Worm (Caenorhabditis elegans) whole organism, L4 larva: ENCODE measurements around the gene srlf-11.

Experiments
- F10B5.3 ChIP-seq: sonication (generic microtip); optimal IDR thresholded peaks from 2 replicates; lab custom pipeline; 2016; ENCODE audit warnings: mild to moderate bottlenecking, missing genetic modification characterization, missing compliant biosample characterization
- F26F4.8 ChIP-seq: fragments of 200-800 bp; sonication (Bioruptor generic); conservative IDR thresholded peaks from 2 replicates; pipeline ENCODE4 v1.3.6; 2022; ENCODE audit warnings: missing genetic modification characterization, missing compliant biosample characterization
- F44E2.7 ChIP-seq: fragments of 200-800 bp; sonication (Bioruptor generic); IDR thresholded peaks from 2 replicates; pipeline ENCODE4 v2.1.2; 2022; ENCODE audit warnings: missing genetic modification characterization, missing compliant biosample characterization
- T20F7.1 ChIP-seq: fragments of 200-800 bp; sonication (Bioruptor generic); optimal IDR thresholded peaks from 2 replicates; lab custom pipeline; 2018; ENCODE audit warnings: mild to moderate bottlenecking, missing genetic modification characterization, missing compliant biosample characterization
- ZK337.2 ChIP-seq: fragments of 200-800 bp; sonication (Bioruptor generic); IDR thresholded peaks from 2 replicates; pipeline ENCODE4 v1.3.6; 2022; ENCODE audit warnings: missing genetic modification reagents, missing genetic modification characterization, missing compliant biosample characterization
- ama-1 ChIP-seq: fragments of 150-350 bp; optimal IDR thresholded peaks from 2 replicates; lab custom pipeline; 2014; ENCODE audit warnings: inconsistent platforms, mixed read lengths
- arid-1 ChIP-seq: fragments of 200-800 bp; sonication (Bioruptor generic); conservative IDR thresholded peaks from 2 replicates; pipeline ENCODE4 v1.3.6; 2022; ENCODE audit warnings: missing genetic modification reagents, missing genetic modification characterization, missing compliant biosample characterization
- ceh-20 ChIP-seq: fragments of 200-800 bp; sonication (Bioruptor generic); IDR thresholded peaks from 2 replicates; pipeline ENCODE4 v1.3.6; 2022; ENCODE audit warnings: missing genetic modification reagents, missing genetic modification characterization, missing compliant biosample characterization
- ceh-32 ChIP-seq: sonication (generic microtip); optimal IDR thresholded peaks from 2 replicates; lab custom pipeline; 2016; ENCODE audit warnings: mild to moderate bottlenecking, missing genetic modification characterization, missing compliant biosample characterization; ENCODE audit not compliant: poor library complexity
- ceh-44 ChIP-seq: fragments of 200-800 bp; sonication (Bioruptor generic); IDR thresholded peaks from 2 replicates; pipeline ENCODE4 v1.3.6; 2022; ENCODE audit warnings: missing genetic modification reagents, missing genetic modification characterization, missing compliant biosample characterization
- ceh-62 ChIP-seq: sonication (generic microtip); optimal IDR thresholded peaks from 2 replicates; lab custom pipeline; 2017; ENCODE audit warnings: missing biosample characterization, missing genetic modification characterization
- ces-1 ChIP-seq: fragments of 150-350 bp; sonication (generic microtip); optimal IDR thresholded peaks from 4 replicates; lab custom pipeline; 2014; ENCODE audit warnings: missing biosample characterization, missing genetic modification reagents, missing genetic modification characterization
- ctbp-1 ChIP-seq: fragments of 200-800 bp; sonication (Bioruptor generic); IDR thresholded peaks from 2 replicates; pipeline ENCODE4 v1.3.6; 2022; ENCODE audit warnings: missing genetic modification reagents, missing genetic modification characterization, missing compliant biosample characterization
- daf-12 ChIP-seq: fragments of 150-350 bp; optimal IDR thresholded peaks from 2 replicates; lab custom pipeline; 2014; ENCODE audit warnings: missing biosample characterization, missing genetic modification reagents, missing genetic modification characterization
- daf-16 ChIP-seq, 3 experiments: sonication (generic microtip); optimal IDR thresholded peaks; 2 replicates each; lab custom pipeline; 2016 to 2017; ENCODE audit warnings: missing genetic modification characterization in 3 of 3, missing genetic modification reagents in 3 of 3, mild to moderate bottlenecking in 2 of 3, missing compliant biosample characterization in 2 of 3, missing biosample characterization in 1 of 3, moderate library complexity in 1 of 3
- dmd-6 ChIP-seq: fragments of 200-800 bp; sonication (Bioruptor generic); IDR thresholded peaks from 2 replicates; pipeline ENCODE4 v1.3.6; 2022; ENCODE audit warnings: missing genetic modification reagents, missing genetic modification characterization, missing compliant biosample characterization
- dpl-1 ChIP-seq: fragments of 150-350 bp; optimal IDR thresholded peaks from 2 replicates; lab custom pipeline; 2014; ENCODE audit warnings: missing biosample characterization, missing genetic modification reagents, missing genetic modification characterization
- dve-1 ChIP-seq: sonication (generic microtip); optimal IDR thresholded peaks from 2 replicates; lab custom pipeline; 2017; ENCODE audit warnings: antibody characterized with exemption, mild to moderate bottlenecking, missing genetic modification characterization, missing compliant biosample characterization; ENCODE audit not compliant: insufficient read depth
- egl-43 ChIP-seq: fragments of 200-800 bp; sonication (Bioruptor generic); IDR thresholded peaks from 2 replicates; pipeline ENCODE4 v1.3.6; 2022; ENCODE audit warnings: missing genetic modification reagents, missing genetic modification characterization, missing compliant biosample characterization
- fkh-10 ChIP-seq: fragments of 150-350 bp; optimal IDR thresholded peaks from 2 replicates; lab custom pipeline; 2014; ENCODE audit warnings: missing biosample characterization, missing genetic modification reagents, missing genetic modification characterization
- jun-1 ChIP-seq: fragments of 150-350 bp; optimal IDR thresholded peaks from 2 replicates; lab custom pipeline; 2014; ENCODE audit warnings: missing biosample characterization, missing genetic modification reagents, missing genetic modification characterization
- lim-7 ChIP-seq: fragments of 200-800 bp; sonication (Bioruptor generic); IDR thresholded peaks from 2 replicates; pipeline ENCODE4 v1.3.6; 2022; ENCODE audit warnings: missing genetic modification characterization, missing compliant biosample characterization
- lin-1 ChIP-seq: fragments of 200-800 bp; sonication (Bioruptor generic); IDR thresholded peaks from 2 replicates; pipeline ENCODE4 v1.3.6; 2022; ENCODE audit warnings: missing genetic modification reagents, missing genetic modification characterization, missing compliant biosample characterization
- lin-13 ChIP-seq: fragments of 150-350 bp; optimal IDR thresholded peaks from 2 replicates; lab custom pipeline; 2014; ENCODE audit warnings: missing biosample characterization, missing genetic modification reagents, missing genetic modification characterization
- lin-29 ChIP-seq: fragments of 200-800 bp; sonication (Bioruptor generic); IDR thresholded peaks from 2 replicates; pipeline ENCODE4 v1.3.6; 2022; ENCODE audit warnings: missing genetic modification reagents, missing genetic modification characterization, missing compliant biosample characterization
- lin-39 ChIP-seq: fragments of 150-350 bp; optimal IDR thresholded peaks from 2 replicates; lab custom pipeline; 2014; ENCODE audit warnings: missing biosample characterization, missing genetic modification reagents, missing genetic modification characterization
- madf-5 ChIP-seq, 2 experiments: fragments of 200-800 bp; sonication (Bioruptor generic); IDR thresholded peaks; 2 replicates each; pipeline ENCODE4 v1.3.6; 2022; ENCODE audit warnings: missing compliant biosample characterization in 2 of 2, missing genetic modification characterization in 2 of 2
- mdl-1 ChIP-seq, 2 experiments: fragments of 150-350 bp in 1 of 2; sonication (generic microtip) in 1 of 2; optimal IDR thresholded peaks; 2 replicates each; lab custom pipeline; 2014 to 2017; ENCODE audit warnings: missing biosample characterization in 2 of 2, missing genetic modification characterization in 2 of 2
- mep-1 ChIP-seq: fragments of 150-350 bp; sonication (generic microtip); optimal IDR thresholded peaks from 3 replicates; lab custom pipeline; 2014; ENCODE audit warnings: missing biosample characterization, missing genetic modification characterization
- mxl-2 ChIP-seq: fragments of 200-800 bp; sonication (Bioruptor generic); conservative IDR thresholded peaks from 2 replicates; pipeline ENCODE4 v1.3.6; 2022; ENCODE audit warnings: missing genetic modification reagents, missing genetic modification characterization, missing compliant biosample characterization
- nhr-102 ChIP-seq: sonication (generic microtip); optimal IDR thresholded peaks from 2 replicates; lab custom pipeline; 2016; ENCODE audit warnings: mild to moderate bottlenecking, missing genetic modification characterization, moderate library complexity, missing compliant biosample characterization
- nhr-76 ChIP-seq: fragments of 150-350 bp; optimal IDR thresholded peaks from 2 replicates; lab custom pipeline; 2014; ENCODE audit warnings: missing biosample characterization, missing genetic modification characterization
- nhr-77 ChIP-seq: fragments of 150-350 bp; optimal IDR thresholded peaks from 2 replicates; lab custom pipeline; 2014; ENCODE audit warnings: missing biosample characterization, missing genetic modification characterization
- pha-4 ChIP-seq, 2 experiments: fragments of 150-350 bp in 1 of 2; fragments of 200-800 bp in 1 of 2; sonication (Bioruptor generic) in 1 of 2; IDR thresholded peaks in 1 of 2; optimal IDR thresholded peaks in 1 of 2; 2 replicates each; pipeline versions ENCODE4 v1.3.6 to Lab custom; 2014 to 2022; ENCODE audit warnings: missing genetic modification characterization in 2 of 2, missing genetic modification reagents in 2 of 2, missing biosample characterization in 1 of 2, missing compliant biosample characterization in 1 of 2
- tag-97 ChIP-seq: fragments of 200-800 bp; sonication (Bioruptor generic); IDR thresholded peaks from 2 replicates; pipeline ENCODE4 v1.3.6; 2022; ENCODE audit warnings: missing genetic modification characterization, missing compliant biosample characterization
- unc-39 ChIP-seq: sonication (generic microtip); optimal IDR thresholded peaks from 2 replicates; lab custom pipeline; 2017; ENCODE audit warnings: missing biosample characterization, missing genetic modification characterization
- zag-1 ChIP-seq: fragments of 150-350 bp; optimal IDR thresholded peaks from 2 replicates; lab custom pipeline; 2014; ENCODE audit warnings: missing biosample characterization, missing genetic modification characterization
- zip-2 ChIP-seq: fragments of 150-350 bp; optimal IDR thresholded peaks from 2 replicates; lab custom pipeline; 2014; ENCODE audit warnings: missing biosample characterization, missing genetic modification characterization

srlf-11 gene

DNA sequence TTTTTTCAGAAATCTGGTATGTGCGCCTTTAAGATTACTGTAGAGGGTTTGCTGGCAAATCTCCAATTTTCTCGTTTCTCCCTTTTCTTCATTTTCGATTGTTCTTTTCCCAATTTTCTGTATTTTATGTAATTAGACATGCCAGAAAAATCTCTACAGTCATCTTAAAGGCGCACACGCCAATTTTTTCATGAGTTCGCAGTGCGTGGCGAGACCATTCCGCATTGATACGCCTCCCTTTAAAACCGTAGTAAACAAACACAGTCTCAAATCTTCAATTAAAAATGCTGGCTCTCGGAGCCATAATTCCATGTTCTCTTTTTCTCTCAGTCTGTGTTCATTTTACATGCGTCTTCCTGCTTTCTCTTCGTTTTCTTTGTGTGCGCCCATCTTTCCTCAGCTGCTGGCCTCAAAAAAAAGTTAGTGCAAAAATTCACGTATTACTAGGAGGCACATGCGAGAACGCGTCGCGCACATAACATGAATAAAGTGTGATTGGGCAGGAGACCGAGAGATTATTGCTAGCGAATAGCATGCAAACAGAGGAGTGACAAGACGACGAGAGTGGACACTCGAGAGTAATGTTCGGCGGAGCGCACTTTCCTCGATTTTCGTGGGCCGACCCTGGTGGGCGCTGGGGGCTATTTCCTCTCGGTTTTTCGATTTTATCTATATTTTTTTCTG is 33.2 kb upstream of the srlf-11 start (continued):
- 0 out of 2 replicates have a peak, but pooled peaks have one; percentile 4 for TF ChIP-seq ceh-44 (GFP tag; lab: Robert Waterston, UW)
- TF ChIP-seq madf-5 (GFP tag; IDR thresholded peaks at IDR 0.05; lab: Robert Waterston, UW), result no peak
- TF ChIP-seq T20F7.1 (GFP tag; lab: Kevin White, UChicago), result peak; percentile 56
- no peak for TF ChIP-seq jun-1
- no peak for TF ChIP-seq F26F4.8 (GFP tag; lab: Robert Waterston, UW)
- TF ChIP-seq arid-1 (GFP tag; lab: Robert Waterston, UW), result 0 out of 2 replicates have a peak, but pooled peaks have one; percentile 36
- no peak for TF ChIP-seq nhr-102 (tag; lab: Kevin White, UChicago)
- no peak for TF ChIP-seq unc-39 (tag; lab: Kevin White, UChicago)
- no peak for TF ChIP-seq lim-7
- peak; percentile 48; the same call in 1 of the 2 replicates for TF ChIP-seq lin-1 (GFP tag; lab: Robert Waterston, UW)
- TF ChIP-seq lin-29 (GFP tag; lab: Robert Waterston, UW), result no peak
- no peak for TF ChIP-seq zip-2 (tag; lab: Kevin White, UChicago)
- TF ChIP-seq tag-97 (GFP tag; lab: Robert Waterston, UW), result no peak
- TF ChIP-seq ces-1 (GFP tag; lab: Kevin White, UChicago), result no peak
- no peak for TF ChIP-seq zag-1 (tag; lab: Kevin White, UChicago)
- TF ChIP-seq ceh-20 (GFP tag; lab: Robert Waterston, UW), result peak; percentile 53; the same call in 1 of the 2 replicates
- TF ChIP-seq nhr-76, result no peak
- no peak for TF ChIP-seq F44E2.7 (GFP tag; lab: Robert Waterston, UW)
- TF ChIP-seq F10B5.3, result no peak
- TF ChIP-seq ceh-32, result no peak
- TF ChIP-seq ama-1 (lab: Kevin White, UChicago), result peak; percentile 76
- peak; percentile 40 for TF ChIP-seq fkh-10 (GFP tag; lab: Kevin White, UChicago)
- TF ChIP-seq pha-4 (GFP tag; IDR thresholded peaks at IDR 0.05; lab: Robert Waterston, UW), result no peak
- TF ChIP-seq pha-4 (tag; optimal IDR thresholded peaks at IDR 0.05; lab: Kevin White, UChicago), result peak; percentile 74
- peak; percentile 58 for TF ChIP-seq dpl-1 (GFP tag; lab: Kevin White, UChicago)
- peak; percentile 75 for TF ChIP-seq ctbp-1 (GFP tag; lab: Robert Waterston, UW)
- TF ChIP-seq dve-1 (tag; lab: Kevin White, UChicago), result peak; percentile 76
- peak; percentile 53 for TF ChIP-seq nhr-77 (tag; lab: Kevin White, UChicago)
- TF ChIP-seq egl-43 (GFP tag; lab: Robert Waterston, UW), result no peak
- no peak for TF ChIP-seq ZK337.2 (GFP tag; lab: Robert Waterston, UW)
- TF ChIP-seq mep-1 (tag; lab: Kevin White, UChicago), result peak; percentile 87
- peak; percentile 25 to 90 for TF ChIP-seq mdl-1 (tag; optimal IDR thresholded peaks at IDR 0.05; lab: Kevin White, UChicago)
- TF ChIP-seq ceh-62 (tag; lab: Kevin White, UChicago), result no peak

DNA sequence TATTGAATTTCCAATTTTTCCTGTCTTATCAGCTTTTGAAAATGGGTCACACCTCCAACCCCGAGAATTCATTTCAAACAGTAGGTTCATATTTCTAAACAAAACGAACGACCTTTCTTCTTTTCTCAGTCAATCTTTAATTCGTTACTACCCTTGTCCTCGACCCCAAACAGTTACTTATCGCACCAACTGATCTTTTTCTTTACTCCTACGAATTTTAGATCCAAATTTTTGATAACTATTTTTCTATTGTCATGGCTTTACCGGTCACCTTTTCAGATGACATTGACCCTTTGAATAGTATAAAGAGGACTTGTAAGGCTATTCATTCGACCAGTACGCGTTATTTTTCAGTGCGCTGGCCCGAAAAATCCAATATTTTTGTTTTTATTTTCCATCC is 30.3 kb upstream of the srlf-11 start:
- TF ChIP-seq lin-13, result no peak

ce11 chrIV:10915388-10915787 is 29.6 kb upstream of the srlf-11 start, which contains the start of gene ZK593.3:
TSS of gene ZK593.3 (plus strand) at chrIV:10915688.
- TF ChIP-seq daf-12 (tag; lab: Kevin White, UChicago), result no peak
- TF ChIP-seq dmd-6 (GFP tag; lab: Robert Waterston, UW), result peak; percentile 29

ce11 chrIV:10913081-10913480 is 27.3 kb upstream of the srlf-11 start, which contains the start of gene ZK593.2:
TSS of gene ZK593.2 (plus strand) at chrIV:10913381.
- no peak for TF ChIP-seq ZK337.2 (GFP tag; lab: Robert Waterston, UW)
- TF ChIP-seq lin-39 (tag; lab: Kevin White, UChicago), result no peak
- no peak for TF ChIP-seq daf-16 (GFP tag; optimal IDR thresholded peaks at IDR 0.05; lab: Kevin White, UChicago)
- peak; percentile 8 for TF ChIP-seq daf-16 (tag; optimal IDR thresholded peaks at IDR 0.05; lab: Kevin White, UChicago)
- TF ChIP-seq mxl-2 (GFP tag; lab: Robert Waterston, UW), result 0 out of 2 replicates have a peak, but pooled peaks have one; percentile 11
- TF ChIP-seq dmd-6 (GFP tag; lab: Robert Waterston, UW), result peak; percentile 7; the same call in 1 of the 2 replicates
- TF ChIP-seq ama-1 (lab: Kevin White, UChicago), result peak; percentile 59
